Fruit fly (Drosophila melanogaster) whole organism, prepupa: Measurements from ENCODE around the gene Tektin-C.

ENCODE experiments used
- CG3032 ChIP-seq: fragments of 200-800 bp; optimal IDR thresholded peaks from 2 replicates; lab custom pipeline; 2019; ENCODE audit warnings: missing biosample characterization, mild to moderate bottlenecking, missing genetic modification characterization, moderate library complexity
- CG9139 ChIP-seq: fragments of 200-800 bp; sonication (Bioruptor generic); optimal IDR thresholded peaks from 3 replicates; lab custom pipeline; 2017; ENCODE audit warnings: missing biosample characterization, mild to moderate bottlenecking, missing genetic modification characterization
- Eip93F ChIP-seq: fragments of 200-800 bp; sonication (Bioruptor generic); optimal IDR thresholded peaks from 2 replicates; lab custom pipeline; 2016; ENCODE audit warnings: missing biosample characterization, mild to moderate bottlenecking, missing genetic modification characterization
- Sox102F ChIP-seq: fragments of 200-800 bp; sonication (Bioruptor generic); optimal IDR thresholded peaks from 2 replicates; lab custom pipeline; 2016; ENCODE audit warnings: missing biosample characterization, mild to moderate bottlenecking, missing genetic modification characterization
- fd59A ChIP-seq: fragments of 200-800 bp; sonication (Bioruptor generic); optimal IDR thresholded peaks from 2 replicates; lab custom pipeline; 2017; ENCODE audit warnings: missing biosample characterization, mild to moderate bottlenecking, missing genetic modification characterization, missing genetic modification reagents

- TF ChIP-seq fd59A (GFP tag; lab: Kevin White, UChicago), result no peak
- TF ChIP-seq CG3032, result peak; percentile 8
- no peak for TF ChIP-seq Eip93F
- no peak for TF ChIP-seq CG9139 (GFP tag; lab: Kevin White, UChicago)
- TF ChIP-seq Sox102F (GFP tag; lab: Kevin White, UChicago), result no peak
Measured at dm6 chr3L:5768532-5769497, 27.5 kb downstream of the Tektin-C start, which contains the start of the genes Ppat-Dpck and scny.
